Worm (Caenorhabditis elegans) whole organism, midembryonic: Measurements from ENCODE around the gene W04B5.3.

Experiments used
- T22C8.4 ChIP-seq: fragments of 200-800 bp; sonication (Bioruptor generic); IDR thresholded peaks from 2 replicates; pipeline ENCODE4 v1.3.6; 2022; ENCODE audit warnings: missing genetic modification characterization, missing compliant biosample characterization
- cog-1 ChIP-seq: sonication (generic microtip); optimal IDR thresholded peaks from 2 replicates; lab custom pipeline; 2016; ENCODE audit warnings: missing genetic modification characterization, missing compliant biosample characterization
- flt-1 ChIP-seq: fragments of 200-800 bp; sonication (Bioruptor generic); IDR thresholded peaks from 2 replicates; pipeline ENCODE4 v1.3.6; 2022; ENCODE audit warnings: missing genetic modification characterization, missing compliant biosample characterization
- klf-2 ChIP-seq: fragments of 200-800 bp; sonication (Bioruptor generic); conservative IDR thresholded peaks from 2 replicates; pipeline ENCODE4 v1.3.6; 2022; ENCODE audit warnings: missing genetic modification reagents, missing genetic modification characterization, missing compliant biosample characterization
- ztf-23 ChIP-seq: fragments of 200-800 bp; sonication (Bioruptor generic); IDR thresholded peaks from 2 replicates; pipeline ENCODE4 v1.3.6; 2022; ENCODE audit warnings: missing genetic modification reagents, missing genetic modification characterization, missing compliant biosample characterization
- ztf-29 ChIP-seq: fragments of 200-800 bp; sonication (Bioruptor generic); IDR thresholded peaks from 2 replicates; pipeline ENCODE4 v1.3.6; 2022; ENCODE audit warnings: missing genetic modification reagents, missing genetic modification characterization, missing compliant biosample characterization

- TF ChIP-seq flt-1 (GFP tag; lab: Robert Waterston, UW) (no peak), ztf-23 (GFP tag; lab: Robert Waterston, UW) (no peak), cog-1 (tag; lab: Kevin White, UChicago) (no peak), ztf-29 (no peak), T22C8.4 (GFP tag; lab: Robert Waterston, UW) (peak; percentile 83), klf-2 (GFP tag; lab: Robert Waterston, UW) (no peak)
Measured at ce11 chrIII:2419504-2419903, 1.2 kb downstream of the W04B5.3 start.
